Fruit fly (Drosophila melanogaster) whole organism, embryonic: ENCODE measurements around the gene Rift.

Experiments used
- CG11247 ChIP-seq: fragments of 200-800 bp; sonication (Bioruptor generic); IDR thresholded peaks from 2 replicates; pipeline ENCODE4 v1.3.6; 2022; ENCODE audit warnings: missing biosample characterization, missing genetic modification characterization
- CG11504 ChIP-seq: fragments of 200-800 bp; sonication (Bioruptor generic); optimal IDR thresholded peaks from 3 replicates; lab custom pipeline; 2019; ENCODE audit warnings: missing biosample characterization, mild to moderate bottlenecking, missing genetic modification characterization, moderate library complexity
- CG17568 ChIP-seq: fragments of 200-800 bp; sonication (Bioruptor generic); optimal IDR thresholded peaks from 2 replicates; lab custom pipeline; 2018; ENCODE audit warnings: missing biosample characterization, mild to moderate bottlenecking, missing genetic modification characterization, moderate library complexity
- CG9727 ChIP-seq: fragments of 200-800 bp; sonication (Bioruptor generic); optimal IDR thresholded peaks from 3 replicates; lab custom pipeline; 2017; ENCODE audit warnings: missing biosample characterization, mild to moderate bottlenecking, missing genetic modification characterization
- Hr51 ChIP-seq, 2 experiments: fragments of 200-800 bp; sonication (Bioruptor generic); optimal IDR thresholded peaks; 2 replicates in 1 of 2; 3 replicates in 1 of 2; lab custom pipeline; 2016 to 2018; ENCODE audit warnings: missing biosample characterization in 2 of 2, missing genetic modification characterization in 2 of 2, mild to moderate bottlenecking in 1 of 2, moderate library complexity in 1 of 2
- Side ChIP-seq: fragments of 200-800 bp; sonication (Bioruptor generic); optimal IDR thresholded peaks from 2 replicates; lab custom pipeline; 2016; ENCODE audit warnings: missing biosample characterization, missing genetic modification characterization
- ham ChIP-seq: fragments of 200-800 bp; sonication (Bioruptor generic); IDR thresholded peaks from 2 replicates; pipeline ENCODE4 v1.3.6; 2022; ENCODE audit warnings: missing biosample characterization, missing genetic modification characterization

The Rift gene

dm6 chr3R:31758587-31759167, 51.3 kb downstream of the Rift start, which contains the start of gene CG2187 (continued):
- TF ChIP-seq CG9727 (GFP tag; lab: Kevin White, UChicago) (no peak), CG11504 (tag; lab: Kevin White, UChicago) (no peak), CG17568 (GFP tag; lab: Kevin White, UChicago) (no peak), Hr51 (GFP tag; optimal IDR thresholded peaks at IDR 0.05; lab: Kevin White, UChicago) (no peak), CG11247 (GFP tag; lab: Robert Waterston, UW) (no peak), Side (no peak), ham (no peak)
